Fruit fly (Drosophila melanogaster) whole organism, embryonic: ENCODE data around the gene p24-1.
A peak's percentile ranks its signal among the peaks of the same experiment; 100 is the strongest.

ENCODE experiments used
- Asciz ChIP-seq: fragments of 200-800 bp; sonication (Bioruptor generic); optimal IDR thresholded peaks from 2 replicates; lab custom pipeline; 2017; ENCODE audit warnings: missing biosample characterization, mild to moderate bottlenecking, missing genetic modification characterization, missing genetic modification reagents
- B-H2 ChIP-seq: fragments of 200-800 bp; sonication (Bioruptor generic); optimal IDR thresholded peaks from 2 replicates; lab custom pipeline; 2018; ENCODE audit warnings: missing biosample characterization, mild to moderate bottlenecking, missing genetic modification characterization
- Bgb ChIP-seq: fragments of 200-800 bp; sonication (Bioruptor generic); IDR thresholded peaks from 2 replicates; pipeline ENCODE4 v1.3.6; 2022; ENCODE audit warnings: missing biosample characterization, missing genetic modification characterization; ENCODE audit not compliant: partially characterized antibody
- C15 ChIP-seq: fragments of 200-800 bp; sonication (Bioruptor generic); IDR thresholded peaks from 3 replicates; pipeline ENCODE4 v1.3.6; 2022; ENCODE audit warnings: missing biosample characterization, missing genetic modification characterization
- CG10543 ChIP-seq: fragments of 200-800 bp; sonication (Bioruptor generic); optimal IDR thresholded peaks from 3 replicates; lab custom pipeline; 2017; ENCODE audit warnings: missing biosample characterization, mild to moderate bottlenecking, missing genetic modification characterization, moderate library complexity
- CG11456 ChIP-seq: fragments of 200-800 bp; sonication (Bioruptor generic); IDR thresholded peaks from 3 replicates; pipeline ENCODE4 v1.3.6; 2022; ENCODE audit warnings: missing biosample characterization, missing genetic modification characterization
- CG12104 ChIP-seq: fragments of 200-800 bp; sonication (Bioruptor generic); optimal IDR thresholded peaks from 3 replicates; lab custom pipeline; 2016; ENCODE audit warnings: missing biosample characterization, missing genetic modification characterization
- CG13123 ChIP-seq: fragments of 200-800 bp; sonication (Bioruptor generic); optimal IDR thresholded peaks from 2 replicates; lab custom pipeline; 2016; ENCODE audit warnings: missing biosample characterization, missing genetic modification characterization
- CG14441 ChIP-seq: fragments of 200-800 bp; sonication (Bioruptor generic); IDR thresholded peaks from 2 replicates; pipeline ENCODE4 v1.3.6; 2022; ENCODE audit warnings: missing biosample characterization, missing genetic modification characterization
- CG16815 ChIP-seq: fragments of 200-800 bp; sonication (Bioruptor generic); optimal IDR thresholded peaks from 3 replicates; lab custom pipeline; 2017; ENCODE audit warnings: missing biosample characterization, mild to moderate bottlenecking, missing genetic modification characterization
- CG17359 ChIP-seq: fragments of 200-800 bp; sonication (Bioruptor generic); optimal IDR thresholded peaks from 3 replicates; lab custom pipeline; 2018; ENCODE audit warnings: missing biosample characterization, mild to moderate bottlenecking, missing genetic modification characterization, moderate library complexity
- CG1832 ChIP-seq: fragments of 200-800 bp; sonication (Bioruptor generic); optimal IDR thresholded peaks from 2 replicates; lab custom pipeline; 2017; ENCODE audit warnings: missing biosample characterization, mild to moderate bottlenecking, missing genetic modification characterization, inconsistent platforms
- CG34224 ChIP-seq: fragments of 200-800 bp; sonication (Bioruptor generic); IDR thresholded peaks from 3 replicates; pipeline ENCODE4 v1.3.6; 2022; ENCODE audit warnings: missing biosample characterization, missing genetic modification characterization; ENCODE audit not compliant: partially characterized antibody
- CG3838 ChIP-seq: fragments of 200-800 bp; sonication (Bioruptor generic); optimal IDR thresholded peaks from 3 replicates; lab custom pipeline; 2016; ENCODE audit warnings: missing biosample characterization, missing genetic modification characterization
- CG4730 ChIP-seq: fragments of 200-800 bp; sonication (Bioruptor generic); IDR thresholded peaks from 2 replicates; pipeline ENCODE4 v1.3.6; 2022; ENCODE audit warnings: missing biosample characterization, missing genetic modification characterization
- CG6272 ChIP-seq: fragments of 200-800 bp; sonication (Bioruptor generic); IDR thresholded peaks from 2 replicates; pipeline ENCODE4 v1.3.6; 2022; ENCODE audit warnings: missing biosample characterization, missing genetic modification characterization
- CG7556 ChIP-seq: fragments of 200-800 bp; sonication (Bioruptor generic); optimal IDR thresholded peaks from 2 replicates; lab custom pipeline; 2017; ENCODE audit warnings: missing biosample characterization, mild to moderate bottlenecking, missing genetic modification characterization
- CG9876 ChIP-seq: fragments of 200-800 bp; sonication (Bioruptor generic); optimal IDR thresholded peaks from 2 replicates; lab custom pipeline; 2016; ENCODE audit warnings: missing biosample characterization, missing genetic modification characterization
- CoRest ChIP-seq: fragments of 200-800 bp; sonication (Bioruptor generic); optimal IDR thresholded peaks from 3 replicates; lab custom pipeline; 2018; ENCODE audit warnings: missing biosample characterization, mild to moderate bottlenecking, missing genetic modification characterization, moderate library complexity
- Dad ChIP-seq: fragments of 200-800 bp; sonication (Bioruptor generic); optimal IDR thresholded peaks from 3 replicates; lab custom pipeline; 2016; ENCODE audit warnings: missing biosample characterization, missing genetic modification characterization
- Dll ChIP-seq: fragments of 200-800 bp; sonication (Bioruptor generic); IDR thresholded peaks from 4 replicates; pipeline ENCODE4 v1.3.6; 2022; ENCODE audit warnings: missing biosample characterization, missing genetic modification characterization; ENCODE audit not compliant: partially characterized antibody
- Ets65A ChIP-seq: fragments of 200-800 bp; sonication (Bioruptor generic); peaks from one replicate; lab custom pipeline; 2016; ENCODE audit warnings: missing biosample characterization, missing genetic modification characterization
- HHEX ChIP-seq: fragments of 200-800 bp; sonication (Bioruptor generic); optimal IDR thresholded peaks from 3 replicates; lab custom pipeline; 2017; ENCODE audit warnings: missing biosample characterization, mild to moderate bottlenecking, missing genetic modification characterization, missing genetic modification reagents
- HLH4C ChIP-seq: fragments of 200-800 bp; sonication (Bioruptor generic); IDR thresholded peaks from 3 replicates; pipeline ENCODE4 v1.3.6; 2022; ENCODE audit warnings: missing biosample characterization, missing genetic modification characterization; ENCODE audit not compliant: partially characterized antibody
- Hr51 ChIP-seq, 2 experiments: fragments of 200-800 bp; sonication (Bioruptor generic); optimal IDR thresholded peaks; 2 replicates in 1 of 2; 3 replicates in 1 of 2; lab custom pipeline; 2016 to 2018; ENCODE audit warnings: missing biosample characterization in 2 of 2, missing genetic modification characterization in 2 of 2, mild to moderate bottlenecking in 1 of 2, moderate library complexity in 1 of 2
- Lim3 ChIP-seq: fragments of 200-800 bp; sonication (Bioruptor generic); IDR thresholded peaks from 2 replicates; pipeline ENCODE4 v1.3.6; 2022; ENCODE audit warnings: missing biosample characterization, missing genetic modification characterization
- Pdp1 ChIP-seq, 2 experiments: fragments of 200-800 bp; sonication (Bioruptor generic); optimal IDR thresholded peaks; 3 replicates each; lab custom pipeline; 2016; ENCODE audit warnings: missing biosample characterization in 2 of 2, missing genetic modification characterization in 2 of 2, mild to moderate bottlenecking in 1 of 2, moderate library complexity in 1 of 2
- Poxn ChIP-seq: fragments of 200-800 bp; sonication (Bioruptor generic); IDR thresholded peaks from 2 replicates; pipeline ENCODE4 v1.3.6; 2022; ENCODE audit warnings: missing biosample characterization, missing genetic modification characterization
- Scr ChIP-seq: fragments of 200-800 bp; sonication (Bioruptor generic); IDR thresholded peaks from 2 replicates; pipeline ENCODE4 v1.3.6; 2022; ENCODE audit warnings: missing biosample characterization, missing genetic modification characterization; ENCODE audit not compliant: partially characterized antibody
- Sox102F ChIP-seq: fragments of 200-800 bp; sonication (Bioruptor generic); optimal IDR thresholded peaks from 2 replicates; lab custom pipeline; 2018; ENCODE audit warnings: missing biosample characterization, mild to moderate bottlenecking, missing genetic modification characterization, moderate library complexity
- TFAM ChIP-seq: fragments of 200-800 bp; sonication (Bioruptor generic); optimal IDR thresholded peaks from 2 replicates; lab custom pipeline; 2017; ENCODE audit warnings: missing biosample characterization, missing genetic modification characterization, inconsistent platforms
- Xrp1 ChIP-seq: fragments of 200-800 bp; sonication (Bioruptor generic); IDR thresholded peaks from 2 replicates; pipeline ENCODE4 v1.3.6; 2022; ENCODE audit warnings: missing biosample characterization, missing genetic modification characterization
- grn ChIP-seq: fragments of 200-800 bp; sonication (Bioruptor generic); optimal IDR thresholded peaks from 3 replicates; lab custom pipeline; 2017; ENCODE audit warnings: missing biosample characterization, missing genetic modification characterization
- h ChIP-seq: fragments of >200 bp; optimal IDR thresholded peaks from 2 replicates; lab custom pipeline; 2017
- luna ChIP-seq: fragments of 200-800 bp; sonication (Bioruptor generic); optimal IDR thresholded peaks from 2 replicates; lab custom pipeline; 2016; ENCODE audit warnings: missing biosample characterization, missing genetic modification characterization
- mld ChIP-seq: fragments of 200-800 bp; sonication (Bioruptor generic); IDR thresholded peaks from 3 replicates; pipeline ENCODE4 v1.3.6; 2022; ENCODE audit warnings: missing biosample characterization, missing genetic modification characterization; ENCODE audit not compliant: partially characterized antibody
- nerfin-1 ChIP-seq: fragments of 200-800 bp; sonication (Bioruptor generic); optimal IDR thresholded peaks from 3 replicates; lab custom pipeline; 2019; ENCODE audit warnings: missing biosample characterization, mild to moderate bottlenecking, missing genetic modification characterization, moderate library complexity
- nerfin-2 ChIP-seq: fragments of 200-800 bp; sonication (Bioruptor generic); IDR thresholded peaks from 2 replicates; pipeline ENCODE4 v1.3.6; 2022; ENCODE audit warnings: missing biosample characterization, missing genetic modification characterization; ENCODE audit not compliant: partially characterized antibody
- odd ChIP-seq: fragments of 200-800 bp; sonication (Bioruptor generic); optimal IDR thresholded peaks from 2 replicates; lab custom pipeline; 2017; ENCODE audit warnings: missing biosample characterization, mild to moderate bottlenecking, missing genetic modification characterization
- sens ChIP-seq: fragments of 200-800 bp; sonication (Bioruptor generic); peaks from one replicate; lab custom pipeline; 2016; ENCODE audit warnings: missing biosample characterization, missing genetic modification characterization
- sqz ChIP-seq: fragments of 200-800 bp; sonication (Bioruptor generic); optimal IDR thresholded peaks from 3 replicates; lab custom pipeline; 2018; ENCODE audit warnings: missing biosample characterization, mild to moderate bottlenecking, missing genetic modification characterization
- sr ChIP-seq: fragments of 200-800 bp; sonication (Bioruptor generic); IDR thresholded peaks from 3 replicates; pipeline ENCODE4 v1.3.6; 2022; ENCODE audit warnings: missing biosample characterization, missing genetic modification characterization
- tgo ChIP-seq: fragments of 200-800 bp; sonication (Bioruptor generic); IDR thresholded peaks from 3 replicates; pipeline ENCODE4 v1.3.6; 2022; ENCODE audit warnings: missing biosample characterization, missing genetic modification characterization
- yki ChIP-seq: fragments of >200 bp; optimal IDR thresholded peaks from 3 replicates; lab custom pipeline; 2018

Gene p24-1

dm6 chrX:11841702-11842378 lies 10.5 kb downstream of the p24-1 start (continued):
- TF ChIP-seq Pdp1 (GFP tag; optimal IDR thresholded peaks at IDR 0.05; lab: Kevin White, UChicago) (peak in 1 of 2 experiments; percentile 30), CG4730 (GFP tag; lab: Robert Waterston, UW) (no peak), nerfin-1 (tag; lab: Kevin White, UChicago) (peak; percentile 12), Asciz (GFP tag; lab: Kevin White, UChicago) (peak; percentile 48), CoRest (tag; lab: Kevin White, UChicago) (peak; percentile 35), CG7556 (peak; percentile 15), sens (GFP tag; lab: Kevin White, UChicago) (peak; percentile 73)
- TF ChIP-seq, all 482 proteins: peak for 43

dm6 chrX:11839308-11839707 lies 13.0 kb downstream of the p24-1 start, which contains the start of gene Cyp28c1:
TSS of gene Cyp28c1 (plus strand) at chrX:11839608.
- TF ChIP-seq luna (GFP tag; lab: Kevin White, UChicago) (no peak), odd (GFP tag; lab: Kevin White, UChicago) (no peak), yki (lab: Kevin White, UChicago) (no peak), CG11456 (GFP tag; lab: Robert Waterston, UW) (no peak), CG9876 (GFP tag; lab: Kevin White, UChicago) (no peak), HHEX (GFP tag; lab: Kevin White, UChicago) (no peak), CG14441 (GFP tag; lab: Robert Waterston, UW) (no peak), Hr51 (GFP tag; optimal IDR thresholded peaks at IDR 0.05; lab: Kevin White, UChicago) (no peak), sr (GFP tag; lab: Robert Waterston, UW) (no peak), h (lab: Kevin White, UChicago) (no peak), B-H2 (no peak), Ets65A (GFP tag; lab: Kevin White, UChicago) (no peak), Sox102F (GFP tag; lab: Kevin White, UChicago) (no peak), TFAM (GFP tag; lab: Kevin White, UChicago) (no peak), CG16815 (GFP tag; lab: Kevin White, UChicago) (no peak), Dll (GFP tag; lab: Robert Waterston, UW) (no peak)

dm6 chrX:11837926-11838325 lies 14.4 kb downstream of the p24-1 start, which contains the start of gene CG15741:
TSS of gene CG15741 (minus strand) at chrX:11838026.
- TF ChIP-seq tgo (GFP tag; lab: Robert Waterston, UW) (no peak), Scr (GFP tag; lab: Robert Waterston, UW) (no peak), Lim3 (no peak), CG12104 (GFP tag; lab: Kevin White, UChicago) (no peak), grn (GFP tag; lab: Kevin White, UChicago) (no peak), CG3838 (GFP tag; lab: Kevin White, UChicago) (no peak), sr (GFP tag; lab: Robert Waterston, UW) (no peak), CG13123 (GFP tag; lab: Kevin White, UChicago) (no peak), CG6272 (GFP tag; lab: Robert Waterston, UW) (no peak), CG17359 (tag; lab: Kevin White, UChicago) (no peak)

dm6 chrX:11828336-11829007 lies 23.9 kb downstream of the p24-1 start:
- TF ChIP-seq mld (GFP tag; lab: Robert Waterston, UW) (0 out of 3 replicates have a peak, but pooled peaks have one; percentile 20), Bgb (GFP tag; lab: Robert Waterston, UW) (peak; percentile 40; the same call in 1 of the 2 replicates), HLH4C (peak; percentile 85), Xrp1 (GFP tag; lab: Robert Waterston, UW) (no peak), sqz (no peak), CG1832 (peak; percentile 81), CG34224 (0 out of 3 replicates have a peak, but pooled peaks have one; percentile 31), Dad (no peak), C15 (GFP tag; lab: Robert Waterston, UW) (no peak), nerfin-2 (0 out of 2 replicates have a peak, but pooled peaks have one; percentile 46), CG10543 (GFP tag; lab: Kevin White, UChicago) (no peak), CG7556 (no peak), Poxn (no peak)
